Worm (Caenorhabditis elegans) whole organism, midembryonic: ENCODE measurements around the gene cyb-2.1.
"Not testable (repeated sequence)": the region's sequence is repeated elsewhere in the genome, so short reads cannot be mapped to it uniquely, and the experiment has no call there.

Experiments used
- T22C8.4 ChIP-seq: fragments of 200-800 bp; sonication (Bioruptor generic); IDR thresholded peaks from 2 replicates; pipeline ENCODE4 v1.3.6; 2022; ENCODE audit warnings: missing genetic modification characterization, missing compliant biosample characterization
- cog-1 ChIP-seq: sonication (generic microtip); optimal IDR thresholded peaks from 2 replicates; lab custom pipeline; 2016; ENCODE audit warnings: missing genetic modification characterization, missing compliant biosample characterization
- flt-1 ChIP-seq: fragments of 200-800 bp; sonication (Bioruptor generic); IDR thresholded peaks from 2 replicates; pipeline ENCODE4 v1.3.6; 2022; ENCODE audit warnings: missing genetic modification characterization, missing compliant biosample characterization
- klf-2 ChIP-seq: fragments of 200-800 bp; sonication (Bioruptor generic); conservative IDR thresholded peaks from 2 replicates; pipeline ENCODE4 v1.3.6; 2022; ENCODE audit warnings: missing genetic modification reagents, missing genetic modification characterization, missing compliant biosample characterization
- med-1 ChIP-seq: sonication (generic microtip); optimal IDR thresholded peaks from 2 replicates; lab custom pipeline; 2017; ENCODE audit warnings: missing genetic modification characterization, mild to moderate bottlenecking, missing compliant biosample characterization, antibody characterized with exemption, missing genetic modification reagents; ENCODE audit not compliant: insufficient read depth
- ref-1 ChIP-seq: fragments of 200-800 bp; sonication (Bioruptor generic); conservative IDR thresholded peaks from 2 replicates; pipeline ENCODE4 v1.3.6; 2022; ENCODE audit warnings: missing genetic modification reagents, missing genetic modification characterization, missing compliant biosample characterization
- tab-1 ChIP-seq: fragments of 200-800 bp; sonication (Bioruptor generic); IDR thresholded peaks from 2 replicates; pipeline ENCODE4 v1.3.6; 2022; ENCODE audit warnings: missing genetic modification characterization, missing compliant biosample characterization
- ztf-23 ChIP-seq: fragments of 200-800 bp; sonication (Bioruptor generic); IDR thresholded peaks from 2 replicates; pipeline ENCODE4 v1.3.6; 2022; ENCODE audit warnings: missing genetic modification reagents, missing genetic modification characterization, missing compliant biosample characterization
- ztf-29 ChIP-seq: fragments of 200-800 bp; sonication (Bioruptor generic); IDR thresholded peaks from 2 replicates; pipeline ENCODE4 v1.3.6; 2022; ENCODE audit warnings: missing genetic modification reagents, missing genetic modification characterization, missing compliant biosample characterization

cyb-2.1 gene

DNA sequence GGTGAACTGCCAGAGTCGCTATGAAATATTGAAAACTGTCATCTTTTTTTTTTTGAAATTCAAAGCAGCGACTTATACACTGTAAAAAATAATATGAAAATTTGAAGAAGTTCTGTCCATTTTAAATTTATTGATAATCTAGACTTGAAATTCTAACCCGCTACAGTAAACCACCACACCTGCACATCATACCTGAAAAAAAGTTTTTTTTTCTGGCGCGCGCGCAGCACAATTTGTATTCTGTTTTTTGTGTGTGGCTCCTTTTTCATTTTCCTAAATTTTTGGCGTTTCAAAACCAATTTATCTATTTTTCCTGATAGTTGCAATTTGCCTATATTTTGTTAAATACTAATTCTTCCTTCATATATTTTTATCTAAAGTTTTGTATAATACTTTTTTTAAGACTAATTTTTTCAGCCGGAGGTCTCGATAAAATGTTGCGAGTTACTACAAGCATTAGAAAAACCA, at the start of gene cyb-2.1:
TSS of gene cyb-2.1 (plus strand) at position 418 of the 468 bp plus-strand sequence.
- TF ChIP-seq cog-1 (tag; lab: Kevin White, UChicago) = no peak
- no peak for TF ChIP-seq flt-1 (GFP tag; lab: Robert Waterston, UW)
- no peak for TF ChIP-seq ztf-23 (GFP tag; lab: Robert Waterston, UW)
- no peak for TF ChIP-seq ztf-29
- no peak for TF ChIP-seq tab-1 (GFP tag; lab: Robert Waterston, UW)
- TF ChIP-seq klf-2 = no peak

DNA sequence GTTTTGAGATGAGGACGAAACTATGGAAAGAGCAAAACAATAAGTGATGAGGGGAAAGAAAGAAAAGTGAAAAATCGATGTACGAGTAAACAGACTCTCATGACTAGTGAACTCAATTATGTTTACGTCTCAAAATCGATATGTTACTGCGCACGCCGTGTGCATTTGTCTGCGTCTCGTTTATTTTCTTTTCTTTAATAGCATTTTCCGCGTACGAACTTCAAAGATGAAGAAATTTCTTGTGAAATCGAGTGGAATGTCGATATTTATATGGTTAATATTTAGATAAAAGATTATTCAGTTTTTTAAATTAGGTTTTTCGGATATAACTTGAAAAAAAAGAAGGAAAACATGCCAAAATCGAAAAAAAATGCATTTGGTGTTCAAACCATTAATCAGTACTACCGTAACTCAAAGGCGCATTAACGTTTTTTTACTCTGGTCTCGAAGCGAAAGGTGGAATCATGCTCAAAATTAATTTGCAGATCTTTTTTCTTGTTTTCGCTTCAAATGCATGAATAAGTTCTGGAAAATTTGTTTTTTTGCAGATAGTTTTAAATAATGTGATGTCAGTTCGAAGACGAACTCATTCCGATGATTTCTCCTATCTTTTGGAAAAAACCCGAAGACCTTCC, 48.8 kb upstream of the cyb-2.1 start, which contains the start of gene fic-1:
TSS of gene fic-1 (plus strand) at position 549 of the 635 bp plus-strand sequence.
- no peak for TF ChIP-seq tab-1 (GFP tag; lab: Robert Waterston, UW)
- TF ChIP-seq cog-1 (tag; lab: Kevin White, UChicago) = peak; percentile 25
- peak; percentile 74 for TF ChIP-seq T22C8.4

DNA sequence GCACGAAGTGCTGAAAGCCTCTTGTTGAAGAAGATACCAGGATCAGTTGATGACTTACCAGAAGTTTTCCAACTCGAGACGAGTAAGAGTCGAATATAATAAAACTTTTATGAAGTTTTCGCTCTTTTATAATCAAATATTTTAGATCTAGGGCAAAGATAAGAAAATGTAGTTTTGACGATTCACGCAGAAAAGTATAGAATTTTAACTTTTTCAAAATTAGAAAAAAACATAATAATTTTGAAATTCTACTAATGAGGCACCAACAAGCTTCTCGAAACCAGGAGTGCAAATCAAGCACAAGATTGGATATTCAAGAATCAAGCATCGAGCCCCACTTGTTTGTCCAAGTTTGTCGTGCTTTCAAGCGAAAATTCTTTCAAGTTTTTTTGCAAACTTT, 37.0 kb upstream of the cyb-2.1 start, which contains the start of gene Y69E1A.1:
TSS of gene Y69E1A.1 (minus strand) at position 101 of the 400 bp plus-strand sequence.
- no peak for TF ChIP-seq cog-1 (tag; lab: Kevin White, UChicago)
- TF ChIP-seq ztf-23 (GFP tag; lab: Robert Waterston, UW) = no peak

DNA sequence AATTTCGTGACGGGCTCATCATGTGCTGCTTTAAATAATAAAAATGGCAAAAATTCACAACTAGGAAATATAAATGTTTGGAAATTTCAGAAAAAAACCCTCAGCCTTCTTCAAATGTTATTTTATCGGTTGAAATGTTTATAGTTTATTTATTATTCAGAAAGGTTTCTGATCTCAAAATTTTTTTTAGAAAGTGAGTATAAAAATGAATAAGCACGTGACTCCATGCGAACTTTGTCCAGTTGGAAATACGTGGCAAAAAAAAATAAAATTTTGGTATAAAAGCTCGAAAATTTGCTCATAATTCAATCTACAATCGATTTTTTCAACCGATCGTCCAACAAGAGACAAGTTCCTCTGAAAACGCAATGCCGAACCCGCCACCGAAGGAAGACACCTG, 36.3 kb upstream of the cyb-2.1 start, which contains the start of gene nsph-3.1:
TSS of gene nsph-3.1 (plus strand) at position 301 of the 400 bp plus-strand sequence.
- TF ChIP-seq klf-2 (no peak), ztf-29 (no peak), ref-1 (GFP tag; lab: Robert Waterston, UW) (no peak), flt-1 (GFP tag; lab: Robert Waterston, UW) (no peak), med-1 (GFP tag; lab: Kevin White, UChicago) (no peak), cog-1 (tag; lab: Kevin White, UChicago) (no peak), ztf-23 (GFP tag; lab: Robert Waterston, UW) (no peak), tab-1 (GFP tag; lab: Robert Waterston, UW) (no peak), T22C8.4 (no peak)

DNA sequence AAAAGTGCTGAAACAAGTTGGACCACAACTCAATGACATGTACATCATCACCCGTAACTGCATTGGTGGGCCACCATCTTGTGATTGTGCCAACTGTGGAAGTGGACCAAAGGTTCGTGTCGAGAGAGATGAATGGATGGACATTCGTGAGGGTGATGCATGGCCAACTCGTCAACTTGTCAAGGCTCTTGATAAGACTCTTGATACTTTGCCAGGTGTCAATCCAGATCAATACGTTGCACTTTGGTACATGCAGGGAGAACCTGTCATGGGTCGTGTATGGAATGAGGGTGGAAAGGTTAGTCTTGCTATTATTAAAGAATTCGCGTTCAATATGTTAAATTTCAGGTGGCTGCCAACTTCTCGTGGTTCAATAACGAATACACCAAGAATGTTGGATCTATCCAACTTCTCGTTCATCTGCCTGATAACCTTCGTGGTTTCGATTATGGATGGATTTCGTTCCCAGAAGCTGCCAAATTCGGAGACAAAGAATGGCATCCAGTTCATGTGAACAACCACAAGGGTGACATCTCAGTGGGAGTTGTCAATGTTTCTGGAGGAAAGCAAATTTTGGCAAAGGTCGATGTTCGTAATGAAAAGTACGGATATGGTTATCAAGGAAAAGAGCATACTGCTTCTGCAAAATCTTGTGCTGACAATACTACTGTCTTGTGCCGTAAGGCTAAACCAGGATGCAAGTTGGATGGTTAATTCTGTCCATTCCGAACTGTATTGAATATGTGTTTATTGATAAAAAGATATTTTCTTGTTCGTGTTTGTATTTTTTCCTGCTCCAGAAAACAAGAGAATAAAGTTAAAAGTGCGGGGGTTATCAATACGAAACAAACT, 35.2 kb upstream of the cyb-2.1 start:
- TF ChIP-seq T22C8.4 (no peak), klf-2 (no peak)

DNA sequence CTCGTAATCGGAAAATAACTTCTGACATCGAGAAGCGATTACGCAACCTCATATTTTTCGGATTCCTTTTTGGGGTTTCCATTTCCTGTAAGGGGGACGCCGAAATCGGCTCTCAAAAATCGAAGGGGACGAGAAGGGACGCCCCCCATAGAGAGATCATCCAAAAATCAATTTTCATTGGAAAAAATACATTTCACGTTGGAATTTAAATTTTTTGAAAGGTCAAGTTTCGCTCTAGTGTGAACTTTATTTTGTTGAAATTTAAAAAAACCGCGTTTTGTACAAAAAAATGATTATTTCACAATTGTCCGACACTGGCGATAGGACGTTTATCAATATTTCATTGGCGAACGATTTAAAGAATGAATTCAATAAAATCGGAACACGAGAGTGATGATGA, 33.8 kb upstream of the cyb-2.1 start, which contains the start of gene Y69E1A.3:
TSS of gene Y69E1A.3 (plus strand) at position 301 of the 400 bp plus-strand sequence.
- no peak for TF ChIP-seq med-1 (GFP tag; lab: Kevin White, UChicago)
- no peak for TF ChIP-seq tab-1 (GFP tag; lab: Robert Waterston, UW)
- no peak for TF ChIP-seq flt-1 (GFP tag; lab: Robert Waterston, UW)
- TF ChIP-seq cog-1 (tag; lab: Kevin White, UChicago) = no peak
- no peak for TF ChIP-seq ztf-29
- no peak for TF ChIP-seq ztf-23 (GFP tag; lab: Robert Waterston, UW)

DNA sequence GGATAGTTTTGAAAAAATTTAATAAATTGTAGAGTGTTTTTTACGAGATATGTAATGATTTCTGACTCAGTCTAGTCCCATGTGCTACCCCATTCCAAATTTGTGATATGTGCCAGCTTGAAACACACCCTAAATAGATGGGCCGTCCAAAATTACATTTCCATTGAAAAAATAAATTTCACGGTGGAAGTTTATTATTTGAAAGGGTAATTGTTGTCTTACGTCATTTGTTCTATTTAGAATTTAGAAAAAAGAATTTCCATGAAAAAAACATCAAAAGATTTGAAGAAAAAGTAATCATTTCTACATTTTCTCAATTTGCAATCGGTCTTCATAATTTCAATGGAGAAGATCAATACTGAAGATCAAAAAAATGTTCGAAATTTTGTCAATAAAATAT, 30.8 kb upstream of the cyb-2.1 start, which contains the start of gene Y69E1A.4:
TSS of gene Y69E1A.4 (plus strand) at position 301 of the 400 bp plus-strand sequence.
- TF ChIP-seq ztf-29; tab-1 (GFP tag; lab: Robert Waterston, UW); klf-2: not testable (repeated sequence)

DNA sequence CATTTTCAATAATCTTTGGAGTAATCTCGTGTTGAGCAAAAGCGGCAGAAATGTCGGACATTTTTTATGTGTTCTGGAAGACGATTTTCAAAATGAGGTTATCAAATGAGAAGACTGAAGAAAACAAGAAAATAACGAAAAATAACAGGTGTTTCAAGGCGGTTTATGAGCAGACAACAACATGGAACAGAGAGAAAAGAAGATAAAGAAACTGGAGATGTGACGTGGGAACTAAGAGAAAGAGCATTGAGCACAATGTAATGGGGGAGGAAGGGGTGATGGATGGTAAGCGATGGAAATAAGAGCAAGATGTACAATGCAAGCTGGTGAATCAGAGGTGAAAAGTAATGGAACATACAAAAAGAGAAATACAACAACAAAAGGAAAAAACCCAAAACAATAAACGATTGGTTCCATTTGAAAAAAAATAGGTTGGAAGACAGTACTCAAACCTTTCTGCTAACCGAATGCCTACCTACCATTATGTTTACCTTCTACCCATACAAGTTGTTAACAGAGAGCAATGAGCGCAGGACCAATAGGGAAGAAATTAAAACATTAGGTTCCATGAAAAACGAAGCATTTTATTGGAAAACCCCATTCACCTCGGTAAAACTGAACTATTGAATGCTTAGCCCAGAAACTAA, 28.1 kb upstream of the cyb-2.1 start, which contains the start of gene Y69E1A.5:
TSS of gene Y69E1A.5 (minus strand) at position 73 of the 647 bp plus-strand sequence.
- TF ChIP-seq tab-1 (GFP tag; lab: Robert Waterston, UW) (no peak), cog-1 (tag; lab: Kevin White, UChicago) (no peak), T22C8.4 (no peak), ref-1 (GFP tag; lab: Robert Waterston, UW) (no peak), ztf-29 (no peak), med-1 (GFP tag; lab: Kevin White, UChicago) (no peak), flt-1 (GFP tag; lab: Robert Waterston, UW) (no peak), ztf-23 (GFP tag; lab: Robert Waterston, UW) (no peak), klf-2 (no peak)

DNA sequence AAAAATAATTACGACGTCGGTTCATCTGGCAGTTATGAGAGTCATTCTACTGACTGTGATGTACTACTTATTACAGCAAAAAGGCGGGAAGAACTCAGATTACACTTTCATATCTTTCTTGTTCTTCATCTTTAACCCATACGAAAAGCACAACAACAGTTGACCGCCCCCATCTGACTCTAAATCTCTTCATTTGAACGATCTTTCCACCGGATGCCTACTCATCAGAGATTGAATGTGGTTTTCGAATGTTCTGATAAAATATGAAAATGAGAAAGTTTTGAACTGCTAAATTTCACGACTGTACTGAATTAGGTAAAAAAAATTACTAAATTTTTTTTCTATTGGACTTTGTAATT, 27.6 kb upstream of the cyb-2.1 start, which contains the start of gene sri-19:
TSS of gene sri-19 (plus strand) at position 143 of the 359 bp plus-strand sequence.
- TF ChIP-seq tab-1 (GFP tag; lab: Robert Waterston, UW) (no peak), ztf-29 (no peak), med-1 (GFP tag; lab: Kevin White, UChicago) (no peak), flt-1 (GFP tag; lab: Robert Waterston, UW) (no peak), klf-2 (no peak), ztf-23 (GFP tag; lab: Robert Waterston, UW) (no peak), cog-1 (tag; lab: Kevin White, UChicago) (no peak)

DNA sequence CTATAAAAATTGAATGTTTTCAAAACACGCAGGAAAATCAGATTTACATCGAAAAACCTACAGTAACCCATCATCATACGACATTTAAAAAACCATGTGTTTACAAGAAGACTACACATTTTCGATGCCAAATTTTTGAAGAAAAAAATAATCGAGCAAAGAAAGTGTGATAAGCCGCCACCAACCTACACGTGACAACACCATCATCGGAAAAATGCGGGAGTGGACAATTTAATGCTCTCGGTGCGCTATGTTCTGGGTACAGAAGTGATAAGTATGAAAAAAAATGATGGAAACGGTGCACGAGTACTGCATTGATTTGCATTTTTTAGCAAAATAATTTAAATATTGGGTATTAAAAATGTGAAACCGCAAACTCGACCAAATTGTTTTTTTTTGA, 21.1 kb upstream of the cyb-2.1 start:
- no peak for TF ChIP-seq T22C8.4
- no peak for TF ChIP-seq ref-1 (GFP tag; lab: Robert Waterston, UW)
- no peak for TF ChIP-seq flt-1 (GFP tag; lab: Robert Waterston, UW)
- TF ChIP-seq med-1 (GFP tag; lab: Kevin White, UChicago) = no peak
- TF ChIP-seq ztf-29 = no peak
- no peak for TF ChIP-seq cog-1 (tag; lab: Kevin White, UChicago)
- no peak for TF ChIP-seq tab-1 (GFP tag; lab: Robert Waterston, UW)
- TF ChIP-seq ztf-23 (GFP tag; lab: Robert Waterston, UW) = no peak
- TF ChIP-seq klf-2 = no peak
